Fruit fly (Drosophila melanogaster) whole organism, embryonic: ENCODE measurements around the gene CG7231.

Experiments
- Aef1 ChIP-seq: fragments of 200-800 bp; sonication (Bioruptor generic); IDR thresholded peaks from 3 replicates; pipeline ENCODE4 v1.3.6; 2022; ENCODE audit warnings: missing biosample characterization, missing genetic modification characterization
- Antp ChIP-seq: fragments of 200-800 bp; sonication (Bioruptor generic); optimal IDR thresholded peaks from 3 replicates; lab custom pipeline; 2016; ENCODE audit warnings: missing biosample characterization, missing genetic modification characterization
- Asciz ChIP-seq: fragments of 200-800 bp; sonication (Bioruptor generic); optimal IDR thresholded peaks from 2 replicates; lab custom pipeline; 2017; ENCODE audit warnings: missing biosample characterization, mild to moderate bottlenecking, missing genetic modification characterization, missing genetic modification reagents
- CG10267 ChIP-seq: fragments of 200-800 bp; sonication (Bioruptor generic); optimal IDR thresholded peaks from 2 replicates; lab custom pipeline; 2018; ENCODE audit warnings: missing biosample characterization, mild to moderate bottlenecking, missing genetic modification characterization, moderate library complexity
- CG10366 ChIP-seq: fragments of 200-800 bp; sonication (Bioruptor generic); IDR thresholded peaks from 2 replicates; pipeline ENCODE4 v1.3.6; 2022; ENCODE audit warnings: missing biosample characterization, missing genetic modification characterization
- CG10979 ChIP-seq: fragments of 200-800 bp; sonication (Bioruptor generic); optimal IDR thresholded peaks from 2 replicates; lab custom pipeline; 2018; ENCODE audit warnings: missing biosample characterization, mild to moderate bottlenecking, missing genetic modification characterization, moderate library complexity
- CG11247 ChIP-seq: fragments of 200-800 bp; sonication (Bioruptor generic); IDR thresholded peaks from 2 replicates; pipeline ENCODE4 v1.3.6; 2022; ENCODE audit warnings: missing biosample characterization, missing genetic modification characterization
- CG13894 ChIP-seq: fragments of 200-800 bp; sonication (Bioruptor generic); optimal IDR thresholded peaks from 3 replicates; lab custom pipeline; 2018; ENCODE audit warnings: missing biosample characterization, mild to moderate bottlenecking, missing genetic modification characterization, moderate library complexity
- CG14441 ChIP-seq: fragments of 200-800 bp; sonication (Bioruptor generic); IDR thresholded peaks from 2 replicates; pipeline ENCODE4 v1.3.6; 2022; ENCODE audit warnings: missing biosample characterization, missing genetic modification characterization
- CG15601 ChIP-seq: fragments of 200-800 bp; sonication (Bioruptor generic); optimal IDR thresholded peaks from 3 replicates; lab custom pipeline; 2019; ENCODE audit warnings: missing biosample characterization, mild to moderate bottlenecking, missing genetic modification characterization, moderate library complexity
- CG17186 ChIP-seq: fragments of 200-800 bp; sonication (Bioruptor generic); optimal IDR thresholded peaks from 3 replicates; lab custom pipeline; 2017; ENCODE audit warnings: missing biosample characterization, missing genetic modification reagents, missing genetic modification characterization
- CG17328 ChIP-seq: fragments of 200-800 bp; sonication (Bioruptor generic); IDR thresholded peaks from 2 replicates; pipeline ENCODE4 v1.3.6; 2022; ENCODE audit warnings: missing biosample characterization, missing genetic modification characterization
- CG17359 ChIP-seq: fragments of 200-800 bp; sonication (Bioruptor generic); optimal IDR thresholded peaks from 3 replicates; lab custom pipeline; 2018; ENCODE audit warnings: missing biosample characterization, mild to moderate bottlenecking, missing genetic modification characterization, moderate library complexity
- CG17361 ChIP-seq: fragments of 200-800 bp; sonication (Bioruptor generic); IDR thresholded peaks from 3 replicates; pipeline ENCODE4 v1.3.6; 2022; ENCODE audit warnings: missing biosample characterization, missing genetic modification characterization
- CG17829 ChIP-seq: fragments of 200-800 bp; optimal IDR thresholded peaks from 2 replicates; lab custom pipeline; 2019; ENCODE audit warnings: missing biosample characterization, mild to moderate bottlenecking, missing genetic modification characterization, moderate library complexity
- CG2678 ChIP-seq: fragments of 200-800 bp; sonication (Bioruptor generic); optimal IDR thresholded peaks from 3 replicates; lab custom pipeline; 2019; ENCODE audit warnings: missing biosample characterization, mild to moderate bottlenecking, missing genetic modification characterization, moderate library complexity
- CG2712 ChIP-seq: fragments of 200-800 bp; optimal IDR thresholded peaks from 3 replicates; lab custom pipeline; 2019; ENCODE audit warnings: missing biosample characterization, mild to moderate bottlenecking, missing genetic modification characterization, moderate library complexity
- CG2889 ChIP-seq: fragments of 200-800 bp; sonication (Bioruptor generic); IDR thresholded peaks from 3 replicates; pipeline ENCODE4 v1.3.6; 2022; ENCODE audit warnings: missing biosample characterization, missing genetic modification characterization
- CG31365 ChIP-seq: fragments of 200-800 bp; sonication (Bioruptor generic); optimal IDR thresholded peaks from 2 replicates; lab custom pipeline; 2018; ENCODE audit warnings: missing biosample characterization, mild to moderate bottlenecking, missing genetic modification characterization
- CG3838 ChIP-seq: fragments of 200-800 bp; sonication (Bioruptor generic); optimal IDR thresholded peaks from 3 replicates; lab custom pipeline; 2016; ENCODE audit warnings: missing biosample characterization, missing genetic modification characterization
- CG4282 ChIP-seq: fragments of 200-800 bp; sonication (Bioruptor generic); optimal IDR thresholded peaks from 2 replicates; lab custom pipeline; 2016; ENCODE audit warnings: missing biosample characterization, missing genetic modification characterization
- CG7839 ChIP-seq: fragments of 200-800 bp; sonication (Bioruptor generic); optimal IDR thresholded peaks from 3 replicates; lab custom pipeline; 2018; ENCODE audit warnings: missing biosample characterization, mild to moderate bottlenecking, missing genetic modification characterization, moderate library complexity
- CG8924 ChIP-seq: fragments of 200-800 bp; optimal IDR thresholded peaks from 3 replicates; lab custom pipeline; 2019; ENCODE audit warnings: missing biosample characterization, mild to moderate bottlenecking, missing genetic modification characterization, moderate library complexity
- CG9727 ChIP-seq: fragments of 200-800 bp; sonication (Bioruptor generic); optimal IDR thresholded peaks from 3 replicates; lab custom pipeline; 2017; ENCODE audit warnings: missing biosample characterization, mild to moderate bottlenecking, missing genetic modification characterization
- Fer1 ChIP-seq: fragments of 200-800 bp; sonication (Bioruptor generic); optimal IDR thresholded peaks from 2 replicates; lab custom pipeline; 2017; ENCODE audit warnings: missing biosample characterization, mild to moderate bottlenecking, missing genetic modification characterization
- HHEX ChIP-seq: fragments of 200-800 bp; sonication (Bioruptor generic); optimal IDR thresholded peaks from 3 replicates; lab custom pipeline; 2017; ENCODE audit warnings: missing biosample characterization, mild to moderate bottlenecking, missing genetic modification characterization, missing genetic modification reagents
- HLH54F ChIP-seq: fragments of 200-800 bp; sonication (Bioruptor generic); optimal IDR thresholded peaks from 3 replicates; lab custom pipeline; 2016; ENCODE audit warnings: missing biosample characterization, missing genetic modification characterization
- Sox100B ChIP-seq: fragments of 200-800 bp; sonication (Bioruptor generic); optimal IDR thresholded peaks from 3 replicates; lab custom pipeline; 2018; ENCODE audit warnings: missing biosample characterization, mild to moderate bottlenecking, missing genetic modification characterization
- Ssrp ChIP-seq: fragments of 200-800 bp; sonication (Bioruptor generic); optimal IDR thresholded peaks from 2 replicates; lab custom pipeline; 2018; ENCODE audit warnings: missing biosample characterization, mild to moderate bottlenecking, missing genetic modification characterization, moderate library complexity
- bsh ChIP-seq, 2 experiments: fragments of 200-800 bp; sonication (Bioruptor generic); optimal IDR thresholded peaks; 2 replicates each; lab custom pipeline; 2017 to 2018; ENCODE audit warnings: mild to moderate bottlenecking in 2 of 2, missing biosample characterization in 2 of 2, missing genetic modification characterization in 2 of 2, moderate library complexity in 1 of 2
- dmrt99B ChIP-seq: fragments of 200-800 bp; sonication (Bioruptor generic); optimal IDR thresholded peaks from 2 replicates; lab custom pipeline; 2018; ENCODE audit warnings: missing biosample characterization, mild to moderate bottlenecking, missing genetic modification characterization, moderate library complexity
- dysf ChIP-seq: fragments of 200-800 bp; sonication (Bioruptor generic); IDR thresholded peaks from 3 replicates; pipeline ENCODE4 v1.3.6; 2022; ENCODE audit warnings: missing biosample characterization, missing genetic modification characterization
- fd96Cb ChIP-seq: fragments of 200-800 bp; sonication (Bioruptor generic); optimal IDR thresholded peaks from 2 replicates; lab custom pipeline; 2018; ENCODE audit warnings: missing biosample characterization, mild to moderate bottlenecking, missing genetic modification characterization, moderate library complexity
- gce ChIP-seq: fragments of 200-800 bp; sonication (Bioruptor generic); IDR thresholded peaks from 3 replicates; pipeline ENCODE4 v1.3.6; 2022; ENCODE audit warnings: missing biosample characterization, missing genetic modification characterization
- gem ChIP-seq: fragments of 200-800 bp; sonication (Bioruptor generic); optimal IDR thresholded peaks from 2 replicates; lab custom pipeline; 2019; ENCODE audit warnings: missing biosample characterization, mild to moderate bottlenecking, missing genetic modification characterization, moderate library complexity
- grn ChIP-seq: fragments of 200-800 bp; sonication (Bioruptor generic); optimal IDR thresholded peaks from 3 replicates; lab custom pipeline; 2017; ENCODE audit warnings: missing biosample characterization, missing genetic modification characterization
- hkb ChIP-seq, 2 experiments: fragments of 200-800 bp in 1 of 2; fragments of >200 bp in 1 of 2; sonication (Bioruptor generic) in 1 of 2; IDR thresholded peaks in 1 of 2; optimal IDR thresholded peaks in 1 of 2; 2 replicates each; pipeline versions ENCODE4 v1.3.6 to Lab custom; 2017 to 2022; ENCODE audit warnings: missing biosample characterization in 1 of 2, missing genetic modification characterization in 1 of 2
- ken ChIP-seq: fragments of 200-800 bp; sonication (Bioruptor generic); IDR thresholded peaks from 3 replicates; pipeline ENCODE4 v1.3.6; 2022; ENCODE audit warnings: missing biosample characterization, missing genetic modification characterization
- lab ChIP-seq: fragments of 200-800 bp; sonication (Bioruptor generic); optimal IDR thresholded peaks from 3 replicates; lab custom pipeline; 2017; ENCODE audit warnings: missing biosample characterization, missing genetic modification characterization, mild to moderate bottlenecking, moderate library complexity, missing genetic modification reagents
- nerfin-1 ChIP-seq: fragments of 200-800 bp; sonication (Bioruptor generic); optimal IDR thresholded peaks from 3 replicates; lab custom pipeline; 2019; ENCODE audit warnings: missing biosample characterization, mild to moderate bottlenecking, missing genetic modification characterization, moderate library complexity
- onecut ChIP-seq: fragments of 200-800 bp; sonication (Bioruptor generic); IDR thresholded peaks from 2 replicates; pipeline ENCODE4 v1.3.6; 2022; ENCODE audit warnings: missing biosample characterization, missing genetic modification characterization
- otp ChIP-seq: fragments of 200-800 bp; sonication (Bioruptor generic); IDR thresholded peaks from 3 replicates; pipeline ENCODE4, ENCODE4 v1.3.6; 2022; ENCODE audit warnings: missing biosample characterization, missing genetic modification characterization
- pb ChIP-seq: fragments of 200-800 bp; sonication (Bioruptor generic); optimal IDR thresholded peaks from 3 replicates; lab custom pipeline; 2016; ENCODE audit warnings: missing biosample characterization, missing genetic modification characterization
- prd ChIP-seq, 3 experiments: fragments of >200 bp in 2 of 3; fragments of 200-800 bp in 1 of 3; sonication (Bioruptor generic) in 1 of 3; optimal IDR thresholded peaks in 2 of 3; IDR thresholded peaks in 1 of 3; 2 replicates in 2 of 3; 3 replicates in 1 of 3; pipeline versions ENCODE4 v1.3.6 to Lab custom; 2017 to 2022; ENCODE audit warnings: missing biosample characterization in 1 of 3, missing genetic modification characterization in 1 of 3
- repo ChIP-seq: fragments of 200-800 bp; sonication (Bioruptor generic); optimal IDR thresholded peaks from 2 replicates; lab custom pipeline; 2016; ENCODE audit warnings: missing biosample characterization, missing genetic modification characterization
- row ChIP-seq: fragments of 200-800 bp; sonication (Bioruptor generic); IDR thresholded peaks from 3 replicates; pipeline ENCODE4 v1.3.6; 2022; ENCODE audit warnings: missing biosample characterization, missing genetic modification characterization
- unpg ChIP-seq: fragments of 200-800 bp; sonication (Bioruptor generic); optimal IDR thresholded peaks from 3 replicates; lab custom pipeline; 2018; ENCODE audit warnings: missing biosample characterization, mild to moderate bottlenecking, missing genetic modification characterization, moderate library complexity

Gene CG7231

DNA sequence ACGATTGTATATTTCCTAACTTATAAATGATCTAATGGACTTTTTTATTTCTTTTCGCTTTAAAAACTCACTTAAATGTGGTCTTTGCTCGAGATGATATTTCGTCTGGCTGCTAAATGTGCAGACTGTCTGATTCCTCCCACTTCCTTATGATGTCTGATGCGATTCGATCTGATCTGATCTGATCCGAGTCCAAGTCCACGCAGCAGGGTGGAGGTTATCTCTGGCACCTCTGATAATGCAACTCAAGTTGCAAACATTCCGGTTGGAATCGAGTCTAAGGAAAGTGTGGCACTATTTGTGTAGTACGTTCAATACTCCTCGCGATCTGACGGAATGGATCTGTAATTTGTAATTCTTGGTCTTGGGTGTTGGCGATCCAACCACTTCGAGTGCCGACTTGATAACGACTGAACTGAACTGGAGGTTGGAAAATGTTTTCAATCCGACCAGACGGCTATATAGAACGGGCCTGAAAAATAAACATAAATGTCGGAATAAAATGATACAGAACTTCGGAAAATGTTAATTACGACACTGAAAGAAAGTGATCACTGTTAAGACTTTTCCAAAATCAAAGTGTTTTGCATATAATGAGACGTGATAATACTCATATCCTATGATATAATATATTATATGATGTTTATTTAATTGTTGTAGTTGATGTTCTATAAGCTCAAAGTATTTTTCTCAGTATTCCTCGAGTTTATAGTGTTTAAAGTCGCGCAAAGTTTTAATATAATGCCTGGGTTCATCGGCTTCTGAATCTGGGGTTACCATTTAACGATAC is 13.7 kb downstream of the CG7231 start (continued):
- TF ChIP-seq repo (GFP tag; lab: Kevin White, UChicago) = no peak
- 0 out of 2 replicates have a peak, but pooled peaks have one; percentile 7 for TF ChIP-seq onecut (GFP tag; lab: Robert Waterston, UW)
- TF ChIP-seq CG13894 (tag; lab: Kevin White, UChicago) = no peak
- peak in 1 of 2 experiments; percentile 27 for TF ChIP-seq bsh (GFP tag; optimal IDR thresholded peaks at IDR 0.05; lab: Kevin White, UChicago)
- peak; percentile 60; the same call in 2 of the 3 replicates for TF ChIP-seq CG17361 (GFP tag; lab: Robert Waterston, UW)
- TF ChIP-seq CG17829 (tag; lab: Kevin White, UChicago) = peak; percentile 47
- no peak for TF ChIP-seq hkb (optimal IDR thresholded peaks at IDR 0.05; lab: Kevin White, UChicago)
- 0 out of 2 replicates have a peak, but pooled peaks have one; percentile 39 for TF ChIP-seq hkb (GFP tag; IDR thresholded peaks at IDR 0.05; lab: Robert Waterston, UW)
- peak; percentile 59 for TF ChIP-seq CG17359 (tag; lab: Kevin White, UChicago)
- no peak for TF ChIP-seq HLH54F (GFP tag; lab: Kevin White, UChicago)
- peak; percentile 11 for TF ChIP-seq CG9727 (GFP tag; lab: Kevin White, UChicago)
- peak; percentile 11 for TF ChIP-seq CG8924 (tag; lab: Kevin White, UChicago)
- TF ChIP-seq pb (GFP tag; lab: Kevin White, UChicago) = no peak
- TF ChIP-seq grn (GFP tag; lab: Kevin White, UChicago) = peak; percentile 53
- TF ChIP-seq row = 0 out of 3 replicates have a peak, but pooled peaks have one; percentile 15
- TF ChIP-seq Sox100B (GFP tag; lab: Kevin White, UChicago) = peak; percentile 25
- TF ChIP-seq Fer1 (GFP tag; lab: Kevin White, UChicago) = peak; percentile 32
- peak; percentile 60 for TF ChIP-seq dmrt99B (tag; lab: Kevin White, UChicago)
- peak; percentile 5 for TF ChIP-seq CG15601 (tag; lab: Kevin White, UChicago)
- TF ChIP-seq gce (GFP tag; lab: Robert Waterston, UW) = no peak
- peak; percentile 35 for TF ChIP-seq CG10267 (tag; lab: Kevin White, UChicago)
- TF ChIP-seq CG10979 (tag; lab: Kevin White, UChicago) = peak; percentile 53
- TF ChIP-seq CG10366 (GFP tag; lab: Robert Waterston, UW) = no peak
- TF ChIP-seq Asciz = peak; percentile 36
- TF ChIP-seq nerfin-1 (tag; lab: Kevin White, UChicago) = no peak
- peak; percentile 38 for TF ChIP-seq lab (GFP tag; lab: Kevin White, UChicago)
- TF ChIP-seq CG17328 = no peak
- peak; percentile 47 for TF ChIP-seq CG2678 (tag; lab: Kevin White, UChicago)
- peak; percentile 29 for TF ChIP-seq gem (tag; lab: Kevin White, UChicago)
- no peak for TF ChIP-seq CG3838 (GFP tag; lab: Kevin White, UChicago)
- no peak for TF ChIP-seq Antp (GFP tag; lab: Kevin White, UChicago)
- TF ChIP-seq CG4282 (GFP tag; lab: Kevin White, UChicago) = no peak
- TF ChIP-seq Aef1 (GFP tag; lab: Robert Waterston, UW) = 0 out of 3 replicates have a peak, but pooled peaks have one; percentile 16
- no peak for TF ChIP-seq CG11247
- no peak for TF ChIP-seq CG31365 (tag; lab: Kevin White, UChicago)
- TF ChIP-seq CG14441 (GFP tag; lab: Robert Waterston, UW) = no peak
- TF ChIP-seq CG2712 (tag; lab: Kevin White, UChicago) = peak; percentile 59
- TF ChIP-seq otp (GFP tag; lab: Robert Waterston, UW) = no peak
- TF ChIP-seq dysf (GFP tag; lab: Robert Waterston, UW) = no peak
- no peak for TF ChIP-seq HHEX
- TF ChIP-seq CG2889 (GFP tag; lab: Robert Waterston, UW) = no peak
- no peak for TF ChIP-seq ken (GFP tag; lab: Robert Waterston, UW)
- peak; percentile 24 for TF ChIP-seq unpg
- peak; percentile 38 for TF ChIP-seq fd96Cb (tag; lab: Kevin White, UChicago)
- TF ChIP-seq CG17186 = no peak
- no peak for TF ChIP-seq Ssrp (tag; lab: Kevin White, UChicago)
- no peak for TF ChIP-seq prd (optimal IDR thresholded peaks at IDR 0.05; lab: Kevin White, UChicago)
- peak; percentile 45; the same call in 1 of the 3 replicates for TF ChIP-seq prd (GFP tag; IDR thresholded peaks at IDR 0.05; lab: Robert Waterston, UW)
- TF ChIP-seq CG7839 (tag; lab: Kevin White, UChicago) = peak; percentile 27
